Worm (Caenorhabditis elegans): ENCODE data around the gene H12I13.6.

ce11 chrII:6031106-6031505, 46.6 kb upstream of the H12I13.6 start, which contains the start of gene frpr-16:
- TF ChIP-seq nhr-12 (tag; optimal IDR thresholded peaks at IDR 0.05) (no peak), mab-5 (tag; optimal IDR thresholded peaks at IDR 0.05) (no peak), ces-1 (GFP tag; optimal IDR thresholded peaks at IDR 0.05) (no peak), snpc-4 (tag; optimal IDR thresholded peaks at IDR 0.05) (no peak), elt-1 (tag; optimal IDR thresholded peaks at IDR 0.05; ENCODE audit: borderline replicate concordance, insufficient read depth) (no peak), nhr-237 (tag; optimal IDR thresholded peaks at IDR 0.05) (no peak)
